Worm (Caenorhabditis elegans): ENCODE data around the gene fbxa-67.

The fbxa-67 gene

DNA sequence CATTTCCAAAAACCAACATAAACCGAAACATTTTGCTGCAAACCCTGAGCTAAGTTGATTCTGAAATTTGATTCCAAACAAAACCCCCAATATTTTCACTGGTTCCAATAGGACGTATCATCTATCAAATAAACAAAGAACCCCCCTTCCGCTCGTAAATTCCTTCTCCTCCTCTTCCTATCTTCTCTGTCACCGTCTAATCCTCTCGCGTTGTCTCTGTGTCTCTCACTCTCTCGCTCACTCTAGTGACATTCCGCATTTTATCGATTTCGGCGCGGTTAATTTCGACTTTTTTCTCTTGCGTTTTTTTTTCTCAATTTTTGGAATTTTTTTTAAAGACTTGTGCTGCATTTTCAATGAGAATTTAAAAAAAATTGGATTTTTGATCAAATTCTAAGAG is 31.5 kb upstream of the fbxa-67 start (continued):
- TF ChIP-seq mep-1 (tag; optimal IDR thresholded peaks at IDR 0.05) (no peak), lin-13 (GFP tag; optimal IDR thresholded peaks at IDR 0.05) (peak; percentile 18), madf-9 (GFP tag; conservative IDR thresholded peaks at IDR 0.05) (no peak), lin-15B (tag; optimal IDR thresholded peaks at IDR 0.05) (no peak), lsy-2 (tag; optimal IDR thresholded peaks at IDR 0.05) (no peak), mes-2 (tag; optimal IDR thresholded peaks at IDR 0.05; ENCODE audit: poor library complexity, severe bottlenecking) (peak; percentile 28), ztf-11 (tag; optimal IDR thresholded peaks at IDR 0.05) (no peak), ZK337.2 (GFP tag; IDR thresholded peaks at IDR 0.05) (no peak), D1046.2 (GFP tag; IDR thresholded peaks at IDR 0.05) (no peak), duxl-1 (tag; optimal IDR thresholded peaks at IDR 0.05; ENCODE audit: poor library complexity) (peak; percentile 55), lir-3 (tag; optimal IDR thresholded peaks at IDR 0.05) (no peak), ceh-44 (GFP tag; IDR thresholded peaks at IDR 0.05) (no peak)

DNA sequence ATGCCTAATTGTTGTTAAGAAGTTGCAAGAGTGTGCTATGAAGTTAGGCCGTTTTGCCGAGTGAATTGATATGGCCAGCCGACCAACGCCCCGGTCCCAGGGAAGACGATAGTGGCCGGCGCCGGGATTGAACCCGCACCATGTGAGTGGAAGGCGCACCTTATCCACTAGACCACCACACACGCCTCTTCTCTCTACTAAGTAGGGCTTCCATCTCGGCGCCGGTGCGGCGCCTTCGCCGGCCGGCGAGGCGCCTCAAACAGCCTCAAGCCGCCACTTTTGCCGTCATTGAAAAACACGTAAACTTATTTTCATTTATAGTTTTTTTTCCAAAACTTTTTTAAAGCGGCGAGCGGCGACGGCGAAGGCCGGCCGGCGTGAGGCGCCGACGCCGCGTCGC is 28.4 kb upstream of the fbxa-67 start:
- TF ChIP-seq set-16 (GFP tag; IDR thresholded peaks at IDR 0.05), result peak; percentile 90
- no peak for TF ChIP-seq R02D3.7 (tag; optimal IDR thresholded peaks at IDR 0.05)
- TF ChIP-seq nhr-28 (tag; optimal IDR thresholded peaks at IDR 0.05), result no peak
- no peak for TF ChIP-seq nhr-111 (GFP tag; optimal IDR thresholded peaks at IDR 0.05)
- no peak for TF ChIP-seq jun-1 (tag; optimal IDR thresholded peaks at IDR 0.05)
- TF ChIP-seq mdl-1 (tag; optimal IDR thresholded peaks at IDR 0.05), result no peak
- no peak for TF ChIP-seq ctbp-1 (GFP tag; IDR thresholded peaks at IDR 0.05)
- TF ChIP-seq mdt-29 (GFP tag; IDR thresholded peaks at IDR 0.05), result no peak
- no peak for TF ChIP-seq zip-11 (GFP tag; IDR thresholded peaks at IDR 0.05)
- no peak for TF ChIP-seq lsy-2 (tag; optimal IDR thresholded peaks at IDR 0.05)
- TF ChIP-seq vab-7 (GFP tag; IDR thresholded peaks at IDR 0.05), result no peak
- TF ChIP-seq mes-2 (tag; optimal IDR thresholded peaks at IDR 0.05; ENCODE audit: poor library complexity, severe bottlenecking), result peak; percentile 31
- TF ChIP-seq duxl-1 (tag; optimal IDR thresholded peaks at IDR 0.05; ENCODE audit: poor library complexity), result no peak
- TF ChIP-seq nhr-42 (GFP tag; IDR thresholded peaks at IDR 0.05), result no peak
- no peak for TF ChIP-seq ztf-7 (tag; optimal IDR thresholded peaks at IDR 0.05)
- TF ChIP-seq lin-38 (GFP tag; IDR thresholded peaks at IDR 0.05), result 0 out of 2 replicates have a peak, but pooled peaks have one; percentile 21
- TF ChIP-seq daf-19 (GFP tag; conservative IDR thresholded peaks at IDR 0.05), result no peak
- TF ChIP-seq ZK546.5 (tag; optimal IDR thresholded peaks at IDR 0.05), result no peak
- peak; percentile 48; the same call in 1 of the 2 replicates for TF ChIP-seq egl-43 (GFP tag; IDR thresholded peaks at IDR 0.05)
- TF ChIP-seq hif-1 (tag; optimal IDR thresholded peaks at IDR 0.05), result no peak
- TF ChIP-seq pha-4 (GFP tag; IDR thresholded peaks at IDR 0.05), result 0 out of 2 replicates have a peak, but pooled peaks have one; percentile 48
- TF ChIP-seq pha-4 (tag; optimal IDR thresholded peaks at IDR 0.05), result no peak
- no peak for TF ChIP-seq spr-3 (GFP tag; optimal IDR thresholded peaks at IDR 0.05)
- no peak for TF ChIP-seq nhr-41 (GFP tag; IDR thresholded peaks at IDR 0.05)
- no peak for TF ChIP-seq madf-5 (GFP tag; IDR thresholded peaks at IDR 0.05)

DNA sequence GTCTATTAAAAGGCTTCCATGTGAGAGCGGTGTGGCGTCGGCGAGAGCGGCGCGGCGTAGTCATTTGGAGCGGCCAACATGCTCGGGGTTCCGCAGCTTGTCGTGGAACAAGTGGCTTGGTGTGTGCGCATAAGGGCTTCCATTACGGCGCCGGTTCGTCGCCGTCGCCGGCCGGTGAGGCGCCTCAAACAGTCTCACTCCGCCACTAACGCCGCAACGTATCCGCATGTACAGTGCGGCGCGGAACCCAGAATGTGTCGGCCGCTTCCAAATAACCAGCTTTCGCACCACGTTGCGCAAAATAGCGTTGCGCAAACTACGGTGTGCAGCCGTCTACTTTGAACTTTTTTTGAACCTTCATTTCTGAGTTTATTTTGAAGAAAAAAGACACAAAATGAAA is 20.5 kb upstream of the fbxa-67 start:
- no peak for TF ChIP-seq tag-97 (GFP tag; IDR thresholded peaks at IDR 0.05)
- no peak for TF ChIP-seq fkh-10 (GFP tag; optimal IDR thresholded peaks at IDR 0.05)
- TF ChIP-seq dmd-8 (GFP tag; IDR thresholded peaks at IDR 0.05), result no peak
- no peak for TF ChIP-seq aha-1 (tag)
- TF ChIP-seq set-16 (GFP tag; IDR thresholded peaks at IDR 0.05), result peak; percentile 91
- TF ChIP-seq mdt-29 (GFP tag; IDR thresholded peaks at IDR 0.05), result no peak
- no peak for TF ChIP-seq tra-1 (GFP tag; IDR thresholded peaks at IDR 0.05)
- TF ChIP-seq saeg-2 (GFP tag; IDR thresholded peaks at IDR 0.05), result no peak
- no peak for TF ChIP-seq nhr-25 (tag; optimal IDR thresholded peaks at IDR 0.05; ENCODE audit: borderline replicate concordance, insufficient read depth)
- TF ChIP-seq dpl-1 (GFP tag; optimal IDR thresholded peaks at IDR 0.05), result no peak
- 0 out of 2 replicates have a peak, but pooled peaks have one; percentile 57 for TF ChIP-seq snpc-1.2 (GFP tag; IDR thresholded peaks at IDR 0.05)
- TF ChIP-seq egl-27 (tag; optimal IDR thresholded peaks at IDR 0.05), result no peak
- TF ChIP-seq nhr-111 (GFP tag; optimal IDR thresholded peaks at IDR 0.05), result no peak
- TF ChIP-seq attf-4 (tag; optimal IDR thresholded peaks at IDR 0.05), result no peak
- no peak for TF ChIP-seq F37D6.2 (tag; optimal IDR thresholded peaks at IDR 0.05)
- no peak for TF ChIP-seq F26F4.8 (GFP tag; conservative IDR thresholded peaks at IDR 0.05)
- TF ChIP-seq aly-2 (tag; optimal IDR thresholded peaks at IDR 0.05), result no peak
- TF ChIP-seq mdl-1 (tag; optimal IDR thresholded peaks at IDR 0.05), result no peak
- TF ChIP-seq nhr-102 (tag; optimal IDR thresholded peaks at IDR 0.05), result no peak
- no peak for TF ChIP-seq sdz-12 (GFP tag; optimal IDR thresholded peaks at IDR 0.05)

Measured in whole organism, L4 larva.